Worm (Caenorhabditis elegans): ENCODE data around the gene kat-1.

ce11 chrII:7090852-7091251, 17.2 kb downstream of the kat-1 start:
- TF ChIP-seq ama-1 (optimal IDR thresholded peaks at IDR 0.05) (no peak), lin-35 (GFP tag; optimal IDR thresholded peaks at IDR 0.05) (no peak), unc-130 (tag; optimal IDR thresholded peaks at IDR 0.05) (no peak), alr-1 (tag; optimal IDR thresholded peaks at IDR 0.05; ENCODE audit: borderline replicate concordance) (no peak), nhr-76 (tag; optimal IDR thresholded peaks at IDR 0.05) (no peak), nhr-237 (tag; optimal IDR thresholded peaks at IDR 0.05) (no peak), elt-2 (tag; optimal IDR thresholded peaks at IDR 0.05) (no peak), dpl-1 (GFP tag; optimal IDR thresholded peaks at IDR 0.05) (no peak), fkh-10 (GFP tag; optimal IDR thresholded peaks at IDR 0.05) (no peak), aly-2 (tag; optimal IDR thresholded peaks at IDR 0.05) (no peak)

Data from whole organism, L1 larva.